Fruit fly (Drosophila melanogaster): ENCODE measurements around the gene CG33796.

The CG33796 gene

dm6 chr3L:16199929-16200328 is 30.0 kb upstream of the CG33796 start, which contains the start of gene CG33689:
Gene CG33689 (plus strand): TSS chr3L:16200229.
- TF ChIP-seq brk (GFP tag; optimal IDR thresholded peaks at IDR 0.05): no peak

DNA sequence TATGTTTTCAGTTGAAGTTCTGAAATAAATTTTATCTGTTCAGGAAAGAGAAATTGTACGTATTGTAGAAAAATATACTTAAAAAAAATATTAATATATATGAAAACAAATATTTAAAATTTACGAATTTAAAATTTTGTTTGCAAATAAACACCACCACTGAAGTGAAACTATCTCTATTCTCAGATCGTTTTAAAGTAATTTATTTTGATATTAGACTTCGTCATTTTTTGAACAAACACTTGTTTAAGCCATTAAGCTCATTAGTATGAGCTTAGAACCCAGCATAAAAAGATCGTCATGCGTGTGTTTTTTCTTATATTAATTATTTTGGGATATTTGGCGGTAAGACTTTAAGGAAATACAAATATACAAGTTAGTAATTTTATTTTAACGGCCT is 29.0 kb upstream of the CG33796 start, which contains the start of gene CG33688:
TSS of gene CG33688 (plus strand) at position 301 of the 400 bp plus-strand sequence.
- TF ChIP-seq Dfd (GFP tag; optimal IDR thresholded peaks at IDR 0.05) (no peak), Jra (GFP tag; optimal IDR thresholded peaks at IDR 0.05) (no peak), Hr83 (GFP tag; optimal IDR thresholded peaks at IDR 0.05; ENCODE audit: poor library complexity, severe bottlenecking) (no peak), woc (GFP tag; optimal IDR thresholded peaks at IDR 0.05) (no peak), Abd-B (GFP tag; optimal IDR thresholded peaks at IDR 0.05) (no peak), OdsH (GFP tag; optimal IDR thresholded peaks at IDR 0.05) (no peak), usp (GFP tag; optimal IDR thresholded peaks at IDR 0.05) (no peak), tai (GFP tag; optimal IDR thresholded peaks at IDR 0.05) (no peak), psq (GFP tag; optimal IDR thresholded peaks at IDR 0.05) (no peak), foxo (GFP tag; optimal IDR thresholded peaks at IDR 0.05) (no peak), fru (GFP tag; optimal IDR thresholded peaks at IDR 0.05) (no peak), jim (GFP tag; optimal IDR thresholded peaks at IDR 0.05) (no peak), dmrt93B (GFP tag; optimal IDR thresholded peaks at IDR 0.05) (no peak), Myc (optimal IDR thresholded peaks at IDR 0.05) (no peak), Dif (GFP tag; optimal IDR thresholded peaks at IDR 0.05; ENCODE audit: partially characterized antibody) (no peak), h (GFP tag; optimal IDR thresholded peaks at IDR 0.05) (no peak), CG9705 (GFP tag; optimal IDR thresholded peaks at IDR 0.05) (no peak), Mio (GFP tag; optimal IDR thresholded peaks at IDR 0.05) (no peak)

DNA sequence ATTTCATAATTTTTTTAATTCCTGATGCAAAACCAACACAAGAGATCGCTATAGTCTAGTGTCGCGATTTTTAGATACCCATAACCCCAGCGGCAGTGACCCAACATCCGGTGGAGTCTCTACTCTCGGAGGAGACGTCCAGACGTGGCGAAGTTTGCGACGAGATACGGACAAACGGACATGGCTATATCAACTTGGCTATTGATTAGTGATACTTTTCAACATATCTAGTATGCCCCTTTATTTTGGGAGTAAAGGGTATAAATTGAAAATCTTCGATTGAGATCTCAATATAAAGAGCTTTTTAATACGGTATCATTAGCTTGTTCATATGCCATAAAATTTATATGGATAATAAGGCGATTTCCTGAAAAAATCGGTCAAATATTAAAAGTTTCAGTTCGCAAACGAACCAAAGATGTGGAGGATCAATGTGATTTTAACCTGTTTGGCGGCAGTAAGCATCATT is 27.6 kb upstream of the CG33796 start, which contains the start of gene CG33687:
TSS of gene CG33687 (plus strand) at position 419 of the 469 bp plus-strand sequence.
- TF ChIP-seq GATAd (GFP tag; optimal IDR thresholded peaks at IDR 0.05): no peak
- TF ChIP-seq Hnf4 (GFP tag; optimal IDR thresholded peaks at IDR 0.05): no peak
- TF ChIP-seq Dfd (GFP tag; optimal IDR thresholded peaks at IDR 0.05): no peak

dm6 chr3L:16196588-16197183 is 26.8 kb upstream of the CG33796 start:
- no peak for TF ChIP-seq Dif (GFP tag; optimal IDR thresholded peaks at IDR 0.05; ENCODE audit: partially characterized antibody)
- TF ChIP-seq Hr83 (GFP tag; optimal IDR thresholded peaks at IDR 0.05; ENCODE audit: poor library complexity, severe bottlenecking): no peak
- TF ChIP-seq HLH106 (tag; optimal IDR thresholded peaks at IDR 0.05): peak; percentile 22
- TF ChIP-seq foxo (GFP tag; optimal IDR thresholded peaks at IDR 0.05): no peak
- TF ChIP-seq CrebA (GFP tag; optimal IDR thresholded peaks at IDR 0.05; ENCODE audit: borderline replicate concordance): no peak
- peak; percentile 13 for TF ChIP-seq dmrt93B (GFP tag; optimal IDR thresholded peaks at IDR 0.05)
- no peak for TF ChIP-seq CG32264 (GFP tag; optimal IDR thresholded peaks at IDR 0.05)
- TF ChIP-seq ey (GFP tag; optimal IDR thresholded peaks at IDR 0.05): no peak
- TF ChIP-seq woc (GFP tag; optimal IDR thresholded peaks at IDR 0.05): no peak
- TF ChIP-seq sv (GFP tag; optimal IDR thresholded peaks at IDR 0.05): no peak
- TF ChIP-seq tai (GFP tag; optimal IDR thresholded peaks at IDR 0.05): peak; percentile 26
- TF ChIP-seq Sp1 (GFP tag; optimal IDR thresholded peaks at IDR 0.05): peak; percentile 31
- TF ChIP-seq GATAd (GFP tag; optimal IDR thresholded peaks at IDR 0.05): no peak
- TF ChIP-seq lola (GFP tag; optimal IDR thresholded peaks at IDR 0.05): no peak
- no peak for TF ChIP-seq Vsx2 (GFP tag; optimal IDR thresholded peaks at IDR 0.05; ENCODE audit: partially characterized antibody)
- no peak for TF ChIP-seq Myc (optimal IDR thresholded peaks at IDR 0.05)
- TF ChIP-seq br (GFP tag; optimal IDR thresholded peaks at IDR 0.05): peak; percentile 15
- TF ChIP-seq pan (optimal IDR thresholded peaks at IDR 0.05): no peak
- TF ChIP-seq Hr78 (GFP tag; optimal IDR thresholded peaks at IDR 0.05): no peak
- peak; percentile 12 for TF ChIP-seq psq (GFP tag; optimal IDR thresholded peaks at IDR 0.05)
- TF ChIP-seq usp (GFP tag; optimal IDR thresholded peaks at IDR 0.05): no peak
- TF ChIP-seq h (GFP tag; optimal IDR thresholded peaks at IDR 0.05): no peak
- TF ChIP-seq sage (GFP tag; optimal IDR thresholded peaks at IDR 0.05): no peak
- TF ChIP-seq CG9705 (GFP tag; optimal IDR thresholded peaks at IDR 0.05): no peak
- TF ChIP-seq jim (GFP tag; optimal IDR thresholded peaks at IDR 0.05): no peak
- no peak for TF ChIP-seq brk (GFP tag; optimal IDR thresholded peaks at IDR 0.05)
- TF ChIP-seq dsf (GFP tag; optimal IDR thresholded peaks at IDR 0.05; ENCODE audit: borderline replicate concordance): no peak
- no peak for TF ChIP-seq dl (GFP tag; optimal IDR thresholded peaks at IDR 0.05; ENCODE audit: insufficient read depth in 1 of 2, partially characterized antibody in 2 of 2)
- TF ChIP-seq fru (GFP tag; optimal IDR thresholded peaks at IDR 0.05): peak; percentile 36
- no peak for TF ChIP-seq N (GFP tag; optimal IDR thresholded peaks at IDR 0.05)
- TF ChIP-seq rgr (GFP tag; optimal IDR thresholded peaks at IDR 0.05): peak; percentile 13
- no peak for TF ChIP-seq Dfd (GFP tag; optimal IDR thresholded peaks at IDR 0.05)
- no peak for TF ChIP-seq Hnf4 (GFP tag; optimal IDR thresholded peaks at IDR 0.05)
